Fruit fly (Drosophila melanogaster) whole organism, embryonic: ENCODE measurements around the gene CG5196.

Experiments
- Bdp1 ChIP-seq: fragments of 200-800 bp; sonication (Bioruptor generic); optimal IDR thresholded peaks from 3 replicates; lab custom pipeline; 2016; ENCODE audit warnings: missing biosample characterization, missing genetic modification characterization
- CG10267 ChIP-seq: fragments of 200-800 bp; sonication (Bioruptor generic); optimal IDR thresholded peaks from 2 replicates; lab custom pipeline; 2018; ENCODE audit warnings: missing biosample characterization, mild to moderate bottlenecking, missing genetic modification characterization, moderate library complexity
- CG10366 ChIP-seq: fragments of 200-800 bp; sonication (Bioruptor generic); IDR thresholded peaks from 2 replicates; pipeline ENCODE4 v1.3.6; 2022; ENCODE audit warnings: missing biosample characterization, missing genetic modification characterization
- CG13287 ChIP-seq: fragments of 200-800 bp; sonication (Bioruptor generic); IDR thresholded peaks from 2 replicates; pipeline ENCODE4 v1.3.6; 2022; ENCODE audit warnings: missing biosample characterization, missing genetic modification characterization; ENCODE audit not compliant: partially characterized antibody
- CG14441 ChIP-seq: fragments of 200-800 bp; sonication (Bioruptor generic); IDR thresholded peaks from 2 replicates; pipeline ENCODE4 v1.3.6; 2022; ENCODE audit warnings: missing biosample characterization, missing genetic modification characterization
- CG17802 ChIP-seq: fragments of 200-800 bp; sonication (Bioruptor generic); optimal IDR thresholded peaks from 2 replicates; lab custom pipeline; 2018; ENCODE audit warnings: missing biosample characterization, mild to moderate bottlenecking, missing genetic modification characterization, moderate library complexity
- CG17829 ChIP-seq: fragments of 200-800 bp; optimal IDR thresholded peaks from 2 replicates; lab custom pipeline; 2019; ENCODE audit warnings: missing biosample characterization, mild to moderate bottlenecking, missing genetic modification characterization, moderate library complexity
- CG1792 ChIP-seq: fragments of 200-800 bp; sonication (Bioruptor generic); optimal IDR thresholded peaks from 2 replicates; lab custom pipeline; 2016; ENCODE audit warnings: missing biosample characterization, missing genetic modification characterization
- CG18764 ChIP-seq: fragments of 200-800 bp; sonication (Bioruptor generic); optimal IDR thresholded peaks from 3 replicates; lab custom pipeline; 2016; ENCODE audit warnings: missing biosample characterization, missing genetic modification characterization
- CG2120 ChIP-seq: fragments of 200-800 bp; sonication (Bioruptor generic); optimal IDR thresholded peaks from 3 replicates; lab custom pipeline; 2016; ENCODE audit warnings: missing biosample characterization, missing genetic modification characterization
- CG32772 ChIP-seq: fragments of 200-800 bp; sonication (Bioruptor generic); IDR thresholded peaks from 2 replicates; pipeline ENCODE4 v1.3.6; 2022; ENCODE audit warnings: missing biosample characterization, missing genetic modification characterization
- CG33557 ChIP-seq: fragments of 200-800 bp; sonication (Bioruptor generic); optimal IDR thresholded peaks from 2 replicates; lab custom pipeline; 2019; ENCODE audit warnings: missing biosample characterization, mild to moderate bottlenecking, missing genetic modification characterization, moderate library complexity
- CG34224 ChIP-seq: fragments of 200-800 bp; sonication (Bioruptor generic); IDR thresholded peaks from 3 replicates; pipeline ENCODE4 v1.3.6; 2022; ENCODE audit warnings: missing biosample characterization, missing genetic modification characterization; ENCODE audit not compliant: partially characterized antibody
- CG3838 ChIP-seq: fragments of 200-800 bp; sonication (Bioruptor generic); optimal IDR thresholded peaks from 3 replicates; lab custom pipeline; 2016; ENCODE audit warnings: missing biosample characterization, missing genetic modification characterization
- CG3847 ChIP-seq: fragments of 200-800 bp; sonication (Bioruptor generic); IDR thresholded peaks from 2 replicates; pipeline ENCODE4 v1.3.6; 2022; ENCODE audit warnings: missing biosample characterization, missing genetic modification characterization
- CG3995 ChIP-seq: fragments of 200-800 bp; sonication (Bioruptor generic); optimal IDR thresholded peaks from 3 replicates; lab custom pipeline; 2016; ENCODE audit warnings: missing biosample characterization, missing genetic modification characterization
- CG43689 ChIP-seq: fragments of 200-800 bp; sonication (Bioruptor generic); IDR thresholded peaks from 2 replicates; pipeline ENCODE4 v1.3.6; 2022; ENCODE audit warnings: missing biosample characterization, missing genetic modification characterization
- CG4424 ChIP-seq: fragments of 200-800 bp; sonication (Bioruptor generic); optimal IDR thresholded peaks from 3 replicates; lab custom pipeline; 2016; ENCODE audit warnings: missing biosample characterization, missing genetic modification characterization
- CG6654 ChIP-seq: fragments of 200-800 bp; sonication (Bioruptor generic); optimal IDR thresholded peaks from 2 replicates; lab custom pipeline; 2017; ENCODE audit warnings: missing biosample characterization, mild to moderate bottlenecking, missing genetic modification characterization
- CG8388 ChIP-seq: fragments of 200-800 bp; sonication (Bioruptor generic); optimal IDR thresholded peaks from 2 replicates; lab custom pipeline; 2019; ENCODE audit warnings: missing biosample characterization, mild to moderate bottlenecking, missing genetic modification characterization, moderate library complexity
- CTCF ChIP-seq: fragments of 200-800 bp; sonication (Bioruptor generic); optimal IDR thresholded peaks from 2 replicates; lab custom pipeline; 2017; ENCODE audit warnings: missing biosample characterization, mild to moderate bottlenecking, missing genetic modification characterization, moderate library complexity
- CkIIα-i1 ChIP-seq: fragments of 200-800 bp; sonication (Bioruptor generic); IDR thresholded peaks from 2 replicates; pipeline ENCODE4 v1.3.6; 2022; ENCODE audit warnings: missing biosample characterization, missing genetic modification characterization
- H15 ChIP-seq: fragments of 200-800 bp; sonication (Bioruptor generic); IDR thresholded peaks from 3 replicates; pipeline ENCODE4 v1.3.6; 2022; ENCODE audit warnings: missing biosample characterization, missing genetic modification characterization
- Kr ChIP-seq: fragments of 200-800 bp; sonication (Bioruptor generic); optimal IDR thresholded peaks from 2 replicates; lab custom pipeline; 2017; ENCODE audit warnings: missing biosample characterization, mild to moderate bottlenecking, missing genetic modification characterization
- Lhr ChIP-seq: fragments of 200-800 bp; sonication (Bioruptor generic); optimal IDR thresholded peaks from 3 replicates; lab custom pipeline; 2017; ENCODE audit warnings: mild to moderate bottlenecking, missing biosample characterization, missing genetic modification reagents, missing genetic modification characterization
- Meics ChIP-seq: fragments of 200-800 bp; sonication (Bioruptor generic); optimal IDR thresholded peaks from 2 replicates; lab custom pipeline; 2017; ENCODE audit warnings: missing biosample characterization, mild to moderate bottlenecking, missing genetic modification characterization
- NK7.1 ChIP-seq: fragments of 200-800 bp; sonication (Bioruptor generic); optimal IDR thresholded peaks from 3 replicates; lab custom pipeline; 2016; ENCODE audit warnings: missing biosample characterization, missing genetic modification characterization
- Opbp ChIP-seq: fragments of 200-800 bp; sonication (Bioruptor generic); IDR thresholded peaks from 3 replicates; pipeline ENCODE4 v1.3.6; 2022; ENCODE audit warnings: missing biosample characterization, missing genetic modification characterization; ENCODE audit not compliant: partially characterized antibody
- Vsx1 ChIP-seq: fragments of 200-800 bp; sonication (Bioruptor generic); optimal IDR thresholded peaks from 2 replicates; lab custom pipeline; 2017; ENCODE audit warnings: missing biosample characterization, mild to moderate bottlenecking, missing genetic modification characterization, missing genetic modification reagents
- bcd ChIP-seq: fragments of 200-800 bp; sonication (Bioruptor generic); optimal IDR thresholded peaks from 2 replicates; lab custom pipeline; 2017; ENCODE audit warnings: missing biosample characterization, mild to moderate bottlenecking, missing genetic modification characterization
- cad ChIP-seq: fragments of >200 bp; optimal IDR thresholded peaks from 2 replicates; lab custom pipeline; 2017; ENCODE audit warnings: missing biosample characterization, missing genetic modification characterization
- chm ChIP-seq: fragments of 200-800 bp; sonication (Bioruptor generic); IDR thresholded peaks from 2 replicates; pipeline ENCODE4 v1.3.6; 2022; ENCODE audit warnings: missing biosample characterization, missing genetic modification characterization
- en ChIP-seq: fragments of 200-800 bp; sonication (Bioruptor generic); optimal IDR thresholded peaks from 2 replicates; lab custom pipeline; 2016; ENCODE audit warnings: missing biosample characterization, missing genetic modification characterization
- fd102C ChIP-seq: fragments of 200-800 bp; sonication (Bioruptor generic); optimal IDR thresholded peaks from 2 replicates; lab custom pipeline; 2018; ENCODE audit warnings: missing biosample characterization, mild to moderate bottlenecking, missing genetic modification characterization, moderate library complexity
- gem ChIP-seq: fragments of 200-800 bp; sonication (Bioruptor generic); optimal IDR thresholded peaks from 2 replicates; lab custom pipeline; 2019; ENCODE audit warnings: missing biosample characterization, mild to moderate bottlenecking, missing genetic modification characterization, moderate library complexity
- lov ChIP-seq, 2 experiments: fragments of 200-800 bp in 1 of 2; fragments of >200 bp in 1 of 2; sonication (Bioruptor generic) in 1 of 2; IDR thresholded peaks in 1 of 2; optimal IDR thresholded peaks in 1 of 2; 2 replicates in 1 of 2; 3 replicates in 1 of 2; pipeline versions ENCODE4 v1.3.6 to Lab custom; 2017 to 2022; ENCODE audit warnings: missing biosample characterization in 1 of 2, missing genetic modification characterization in 1 of 2
- mam ChIP-seq: fragments of 200-800 bp; sonication (Bioruptor generic); optimal IDR thresholded peaks from 3 replicates; lab custom pipeline; 2016; ENCODE audit warnings: missing biosample characterization, missing genetic modification characterization
- nerfin-1 ChIP-seq: fragments of 200-800 bp; sonication (Bioruptor generic); optimal IDR thresholded peaks from 3 replicates; lab custom pipeline; 2019; ENCODE audit warnings: missing biosample characterization, mild to moderate bottlenecking, missing genetic modification characterization, moderate library complexity
- nerfin-2 ChIP-seq: fragments of 200-800 bp; sonication (Bioruptor generic); IDR thresholded peaks from 2 replicates; pipeline ENCODE4 v1.3.6; 2022; ENCODE audit warnings: missing biosample characterization, missing genetic modification characterization; ENCODE audit not compliant: partially characterized antibody
- onecut ChIP-seq: fragments of 200-800 bp; sonication (Bioruptor generic); IDR thresholded peaks from 2 replicates; pipeline ENCODE4 v1.3.6; 2022; ENCODE audit warnings: missing biosample characterization, missing genetic modification characterization
- p53 ChIP-seq: fragments of 200-800 bp; sonication (Bioruptor generic); optimal IDR thresholded peaks from 2 replicates; lab custom pipeline; 2016; ENCODE audit warnings: missing biosample characterization, missing genetic modification characterization
- rib ChIP-seq: fragments of 200-800 bp; sonication (Bioruptor generic); IDR thresholded peaks from 2 replicates; pipeline ENCODE4 v1.3.6; 2022; ENCODE audit warnings: missing biosample characterization, missing genetic modification characterization
- shn ChIP-seq: fragments of 200-800 bp; sonication (Bioruptor generic); optimal IDR thresholded peaks from 3 replicates; lab custom pipeline; 2016; ENCODE audit warnings: missing biosample characterization, missing genetic modification characterization
- sim ChIP-seq: fragments of 200-800 bp; sonication (Bioruptor generic); IDR thresholded peaks from 2 replicates; pipeline ENCODE4 v1.3.6; 2022; ENCODE audit warnings: missing biosample characterization, missing genetic modification characterization
- sisA ChIP-seq: fragments of 200-800 bp; sonication (Bioruptor generic); IDR thresholded peaks from 2 replicates; pipeline ENCODE4 v1.3.6; 2022; ENCODE audit warnings: missing biosample characterization, missing genetic modification characterization
- slp2 ChIP-seq: fragments of 200-800 bp; sonication (Bioruptor generic); optimal IDR thresholded peaks from 2 replicates; lab custom pipeline; 2016; ENCODE audit warnings: missing biosample characterization, missing genetic modification characterization
- so ChIP-seq: fragments of 200-800 bp; sonication (Bioruptor generic); IDR thresholded peaks from 3 replicates; pipeline ENCODE4 v1.3.6; 2022; ENCODE audit warnings: missing biosample characterization, missing genetic modification characterization
- toy ChIP-seq: fragments of 200-800 bp; sonication (Bioruptor generic); IDR thresholded peaks from 2 replicates; pipeline ENCODE4 v1.3.6; 2022; ENCODE audit warnings: missing biosample characterization, missing genetic modification characterization
- wdn ChIP-seq: fragments of 200-800 bp; sonication (Bioruptor generic); IDR thresholded peaks from 2 replicates; pipeline ENCODE4 v1.3.6; 2022; ENCODE audit warnings: missing biosample characterization, missing genetic modification characterization
- z ChIP-seq: fragments of 200-800 bp; sonication (Bioruptor generic); IDR thresholded peaks from 3 replicates; pipeline ENCODE4 v1.3.6; 2022; ENCODE audit warnings: missing biosample characterization, missing genetic modification characterization

Gene CG5196

DNA sequence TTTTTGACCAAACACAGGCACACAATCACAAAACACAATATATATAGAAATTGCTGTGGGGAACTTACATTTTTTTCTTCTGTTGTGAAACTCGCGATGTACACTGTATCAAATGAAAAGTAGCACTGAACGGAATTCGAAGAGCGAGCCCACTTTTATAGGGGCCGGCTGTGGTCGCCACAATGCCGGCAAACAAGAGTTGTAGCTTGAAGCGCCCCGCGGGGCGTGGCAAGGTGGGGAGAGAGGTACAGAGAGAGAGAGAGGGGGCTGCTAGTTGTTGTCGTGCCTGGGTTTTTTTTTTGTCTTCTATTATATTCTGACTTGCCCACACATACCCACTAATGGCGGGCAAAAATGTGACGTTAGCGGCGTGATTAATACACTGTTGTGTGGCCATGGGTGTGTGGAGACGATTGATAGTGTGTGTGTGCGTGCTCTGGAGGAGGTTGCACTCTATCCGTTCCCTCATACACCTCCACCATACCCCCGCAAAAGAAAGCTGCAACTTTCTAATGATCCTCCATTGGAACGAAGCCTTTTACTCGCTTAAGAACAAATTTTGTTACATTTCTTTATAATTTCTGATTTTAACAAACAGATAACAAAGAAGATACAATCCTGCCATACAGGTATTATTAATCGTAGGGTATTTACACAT is 38.9 kb upstream of the CG5196 start, which contains the start of gene GstD1 (continued):
- peak; percentile 54; the same call in 2 of the 3 replicates for TF ChIP-seq CG34224
- TF ChIP-seq nerfin-1 (tag; lab: Kevin White, UChicago) = no peak
- TF ChIP-seq Lhr = no peak
- peak; percentile 75 for TF ChIP-seq CG2120 (GFP tag; lab: Kevin White, UChicago)
- peak; percentile 65 for TF ChIP-seq gem (tag; lab: Kevin White, UChicago)
- TF ChIP-seq p53 (GFP tag; lab: Kevin White, UChicago) = no peak
- TF ChIP-seq nerfin-2 (GFP tag; lab: Robert Waterston, UW) = no peak
- TF ChIP-seq Bdp1 (GFP tag; lab: Kevin White, UChicago) = no peak
- peak; percentile 32 for TF ChIP-seq CG10267 (tag; lab: Kevin White, UChicago)
- no peak for TF ChIP-seq sisA (GFP tag; lab: Robert Waterston, UW)
- TF ChIP-seq mam (GFP tag; lab: Kevin White, UChicago) = peak; percentile 34
- TF ChIP-seq rib = peak; percentile 87
- TF ChIP-seq wdn (GFP tag; lab: Robert Waterston, UW) = no peak; the same call in 1 of the 2 replicates
- TF ChIP-seq CkIIα-i1 = no peak
- TF ChIP-seq chm = peak; percentile 75
- TF ChIP-seq cad (GFP tag; lab: Kevin White, UChicago) = no peak
- no peak for TF ChIP-seq fd102C (GFP tag; lab: Kevin White, UChicago)
- TF ChIP-seq CG18764 (GFP tag; lab: Kevin White, UChicago) = no peak
- TF ChIP-seq CG13287 (GFP tag; lab: Robert Waterston, UW) = peak; percentile 39; the same call in 1 of the 2 replicates
- TF ChIP-seq H15 (GFP tag; lab: Robert Waterston, UW) = no peak
- TF ChIP-seq CG17802 (tag; lab: Kevin White, UChicago) = no peak
- TF ChIP-seq CG33557 = no peak
- TF ChIP-seq CG6654 (GFP tag; lab: Kevin White, UChicago) = peak; percentile 34
- peak; percentile 39 for TF ChIP-seq slp2 (GFP tag; lab: Kevin White, UChicago)
- peak; percentile 76 for TF ChIP-seq CG32772 (GFP tag; lab: Robert Waterston, UW)
- no peak for TF ChIP-seq en (GFP tag; lab: Kevin White, UChicago)
- TF ChIP-seq so (GFP tag; lab: Robert Waterston, UW) = no peak; the same call in 2 of the 3 replicates
- TF ChIP-seq Meics (GFP tag; lab: Kevin White, UChicago) = peak; percentile 73
- peak; percentile 33 for TF ChIP-seq NK7.1
- no peak for TF ChIP-seq toy (GFP tag; lab: Robert Waterston, UW)
- TF ChIP-seq CG14441 (GFP tag; lab: Robert Waterston, UW) = no peak; the same call in 1 of the 2 replicates
- peak; percentile 8 for TF ChIP-seq CG4424 (GFP tag; lab: Kevin White, UChicago)
- TF ChIP-seq CG10366 (GFP tag; lab: Robert Waterston, UW) = peak; percentile 21; the same call in 1 of the 2 replicates
- TF ChIP-seq z = no peak
- TF ChIP-seq shn = peak; percentile 44
- no peak for TF ChIP-seq sim (GFP tag; lab: Robert Waterston, UW)
- TF ChIP-seq onecut (GFP tag; lab: Robert Waterston, UW) = peak; percentile 7; the same call in 1 of the 2 replicates
- peak; percentile 35; the same call in 2 of the 3 replicates for TF ChIP-seq Opbp (GFP tag; lab: Robert Waterston, UW)
- no peak for TF ChIP-seq lov (optimal IDR thresholded peaks at IDR 0.05; lab: Kevin White, UChicago)
- TF ChIP-seq lov (GFP tag; IDR thresholded peaks at IDR 0.05; lab: Robert Waterston, UW) = 0 out of 3 replicates have a peak, but pooled peaks have one; percentile 46
- no peak for TF ChIP-seq CG3838 (GFP tag; lab: Kevin White, UChicago)
- no peak for TF ChIP-seq CG1792 (GFP tag; lab: Kevin White, UChicago)
- no peak for TF ChIP-seq CTCF
- TF ChIP-seq Kr (GFP tag; lab: Kevin White, UChicago) = no peak
- TF ChIP-seq bcd = peak; percentile 51
- TF ChIP-seq CG17829 = no peak
- TF ChIP-seq CG3995 (GFP tag; lab: Kevin White, UChicago) = peak; percentile 49
- no peak for TF ChIP-seq CG43689
- TF ChIP-seq CG8388 (GFP tag; lab: Kevin White, UChicago) = no peak
- no peak for TF ChIP-seq Vsx1 (GFP tag; lab: Kevin White, UChicago)
- no peak for TF ChIP-seq CG3847 (GFP tag; lab: Robert Waterston, UW)
